4 worm cellular contexts compared by ENCODE assay signal in the genomic region with DNA sequence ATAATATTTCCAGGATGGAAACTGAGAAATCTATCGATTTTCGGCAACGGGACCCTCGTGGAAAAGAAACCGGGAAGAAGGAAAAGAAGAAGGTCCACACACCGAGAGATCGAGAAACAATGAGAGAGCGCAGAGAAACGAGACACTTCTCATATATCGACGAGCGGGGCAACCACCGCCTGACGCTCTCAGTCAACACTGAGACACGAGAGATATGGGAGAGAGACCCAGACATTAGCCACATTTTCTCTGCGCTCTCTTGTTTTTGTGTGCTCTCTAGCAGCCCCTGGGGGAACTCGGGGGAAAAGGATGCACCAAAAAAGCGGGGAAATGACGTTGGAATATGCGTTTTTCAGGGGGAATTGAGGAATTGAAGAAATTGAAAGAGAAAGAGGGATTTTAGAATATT.
TF ChIP-seq lines count a peak whose summit lies in the region.

No protein-coding gene starts in this region.

TF ChIP-seq in whole organism, L2 larva, 48 proteins besides CTCF, POLR2A, EP300 and RAD21 (continues in another document):
- TF ChIP-seq ZK546.5 (tag; optimal IDR thresholded peaks at IDR 0.05; lab: Kevin White, UChicago) (no peak), mbf-1 (tag; optimal IDR thresholded peaks at IDR 0.05; lab: Kevin White, UChicago) (no peak), lsy-2 (tag; optimal IDR thresholded peaks at IDR 0.05; lab: Kevin White, UChicago) (peak; percentile 25 to 79), ama-1 (optimal IDR thresholded peaks at IDR 0.05; lab: Kevin White, UChicago) (peak; percentile 28), lin-39 (tag; optimal IDR thresholded peaks at IDR 0.05; lab: Kevin White, UChicago) (no peak), Y55F3AM.14 (GFP tag; optimal IDR thresholded peaks at IDR 0.05; lab: Kevin White, UChicago) (peak; percentile 41), sma-9 (GFP tag; optimal IDR thresholded peaks at IDR 0.05; lab: Kevin White, UChicago) (peak; percentile 64), sma-9 (tag; optimal IDR thresholded peaks at IDR 0.05; lab: Kevin White, UChicago) (no peak), aly-2 (tag; optimal IDR thresholded peaks at IDR 0.05; lab: Kevin White, UChicago) (no peak), ztf-4 (tag; optimal IDR thresholded peaks at IDR 0.05; lab: Kevin White, UChicago) (peak; percentile 65), egl-27 (tag; optimal IDR thresholded peaks at IDR 0.05; lab: Kevin White, UChicago) (peak; percentile 76), nhr-129 (tag; optimal IDR thresholded peaks at IDR 0.05; lab: Kevin White, UChicago) (peak; percentile 87), F13H6.1 (tag; optimal IDR thresholded peaks at IDR 0.05; lab: Kevin White, UChicago) (peak; percentile 88), nhr-12 (tag; optimal IDR thresholded peaks at IDR 0.05; lab: Kevin White, UChicago) (no peak), ztf-1 (GFP tag; conservative IDR thresholded peaks at IDR 0.05; lab: Robert Waterston, UW) (no peak), unc-55 (GFP tag; optimal IDR thresholded peaks at IDR 0.05; lab: Kevin White, UChicago) (peak; percentile 82), skn-1 (tag; optimal IDR thresholded peaks at IDR 0.05; lab: Kevin White, UChicago) (no peak), dmd-4 (tag; optimal IDR thresholded peaks at IDR 0.05; lab: Kevin White, UChicago) (no peak), zag-1 (tag; optimal IDR thresholded peaks at IDR 0.05; lab: Kevin White, UChicago) (peak; percentile 77), lin-13 (GFP tag; optimal IDR thresholded peaks at IDR 0.05; lab: Kevin White, UChicago) (peak; percentile 75), snpc-4 (tag; optimal IDR thresholded peaks at IDR 0.05; lab: Kevin White, UChicago) (peak; percentile 55), nhr-23 (tag; optimal IDR thresholded peaks at IDR 0.05; lab: Kevin White, UChicago) (no peak)

TF ChIP-seq in whole organism, L4 larva, 104 proteins besides CTCF, POLR2A, EP300 and RAD21 (continues in another document):
- TF ChIP-seq daf-8 (GFP tag; IDR thresholded peaks at IDR 0.05; lab: Robert Waterston, UW): no peak
- TF ChIP-seq daf-16 (GFP tag; optimal IDR thresholded peaks at IDR 0.05; lab: Kevin White, UChicago): peak in 1 of 2 experiments; percentile 51
- peak; percentile 73 for TF ChIP-seq daf-16 (tag; optimal IDR thresholded peaks at IDR 0.05; lab: Kevin White, UChicago)
- TF ChIP-seq ctbp-1 (GFP tag; IDR thresholded peaks at IDR 0.05; lab: Robert Waterston, UW): peak; percentile 77
- TF ChIP-seq set-16 (GFP tag; IDR thresholded peaks at IDR 0.05; lab: Robert Waterston, UW): peak; percentile 62
- TF ChIP-seq nhr-77 (tag; optimal IDR thresholded peaks at IDR 0.05; lab: Kevin White, UChicago): peak; percentile 17
- TF ChIP-seq F44E2.7 (GFP tag; IDR thresholded peaks at IDR 0.05; lab: Robert Waterston, UW): no peak
- TF ChIP-seq unc-39 (tag; optimal IDR thresholded peaks at IDR 0.05; lab: Kevin White, UChicago): no peak
- TF ChIP-seq hlh-30 (tag; optimal IDR thresholded peaks at IDR 0.05; lab: Kevin White, UChicago; ENCODE audit: insufficient read depth): peak; percentile 98
- peak; percentile 17 for TF ChIP-seq lin-13 (GFP tag; optimal IDR thresholded peaks at IDR 0.05; lab: Kevin White, UChicago)
- TF ChIP-seq mxl-3 (GFP tag; optimal IDR thresholded peaks at IDR 0.05; lab: Kevin White, UChicago): peak; percentile 68
- TF ChIP-seq ceh-20 (GFP tag; IDR thresholded peaks at IDR 0.05; lab: Robert Waterston, UW): peak; percentile 80
- no peak for TF ChIP-seq aly-2 (tag; optimal IDR thresholded peaks at IDR 0.05; lab: Kevin White, UChicago)
- no peak for TF ChIP-seq Y48G9A.11 (GFP tag; IDR thresholded peaks at IDR 0.05; lab: Robert Waterston, UW)
- peak; percentile 91 for TF ChIP-seq hmg-1.1 (GFP tag; IDR thresholded peaks at IDR 0.05; lab: Robert Waterston, UW)
- no peak for TF ChIP-seq lir-3 (tag; optimal IDR thresholded peaks at IDR 0.05; lab: Kevin White, UChicago)
- TF ChIP-seq dve-1 (tag; optimal IDR thresholded peaks at IDR 0.05; lab: Kevin White, UChicago; ENCODE audit: insufficient read depth): peak; percentile 87
- no peak for TF ChIP-seq T20F7.1 (GFP tag; optimal IDR thresholded peaks at IDR 0.05; lab: Kevin White, UChicago)
- TF ChIP-seq dpl-1 (GFP tag; optimal IDR thresholded peaks at IDR 0.05; lab: Kevin White, UChicago): peak; percentile 46
- TF ChIP-seq tag-97 (GFP tag; IDR thresholded peaks at IDR 0.05; lab: Robert Waterston, UW): no peak
- TF ChIP-seq madf-5 (GFP tag; IDR thresholded peaks at IDR 0.05; lab: Robert Waterston, UW): no peak
- peak; percentile 73 for TF ChIP-seq dmd-6 (GFP tag; IDR thresholded peaks at IDR 0.05; lab: Robert Waterston, UW)
- TF ChIP-seq F10B5.3 (tag; optimal IDR thresholded peaks at IDR 0.05; lab: Kevin White, UChicago): no peak

TF ChIP-seq in whole organism, late embryonic, 69 proteins besides CTCF, POLR2A, EP300 and RAD21 (continues in another document):
- TF ChIP-seq ceh-45 (GFP tag; IDR thresholded peaks at IDR 0.05; lab: Robert Waterston, UW): no peak
- no peak for TF ChIP-seq K02D7.2 (tag; optimal IDR thresholded peaks at IDR 0.05; lab: Kevin White, UChicago)
- TF ChIP-seq ceh-34 (tag; optimal IDR thresholded peaks at IDR 0.05; lab: Kevin White, UChicago): peak; percentile 91
- TF ChIP-seq ahr-1 (tag; optimal IDR thresholded peaks at IDR 0.05; lab: Kevin White, UChicago): no peak
- TF ChIP-seq pros-1 (tag; optimal IDR thresholded peaks at IDR 0.05; lab: Kevin White, UChicago): no peak
- peak; percentile 47 for TF ChIP-seq ceh-18 (tag; optimal IDR thresholded peaks at IDR 0.05; lab: Kevin White, UChicago)
- TF ChIP-seq tbx-2 (tag; optimal IDR thresholded peaks at IDR 0.05; lab: Kevin White, UChicago): peak; percentile 67
- peak; percentile 65 for TF ChIP-seq unc-42 (tag; optimal IDR thresholded peaks at IDR 0.05; lab: Kevin White, UChicago)
- peak; percentile 97 for TF ChIP-seq ceh-48 (tag; optimal IDR thresholded peaks at IDR 0.05; lab: Kevin White, UChicago)
- peak; percentile 33 for TF ChIP-seq ceh-14 (tag; optimal IDR thresholded peaks at IDR 0.05; lab: Kevin White, UChicago)
- no peak for TF ChIP-seq ceh-24 (tag; optimal IDR thresholded peaks at IDR 0.05; lab: Kevin White, UChicago)
- peak; percentile 41 for TF ChIP-seq sdc-2 (tag; optimal IDR thresholded peaks at IDR 0.05; lab: Kevin White, UChicago)
- TF ChIP-seq dmd-4 (tag; optimal IDR thresholded peaks at IDR 0.05; lab: Kevin White, UChicago; ENCODE audit: borderline replicate concordance): peak; percentile 29
- TF ChIP-seq lim-6 (tag; optimal IDR thresholded peaks at IDR 0.05; lab: Kevin White, UChicago): no peak
- no peak for TF ChIP-seq npax-4 (tag; optimal IDR thresholded peaks at IDR 0.05; lab: Kevin White, UChicago)
- no peak for TF ChIP-seq che-1 (tag; optimal IDR thresholded peaks at IDR 0.05; lab: Kevin White, UChicago)
- TF ChIP-seq nfya-1 (tag; optimal IDR thresholded peaks at IDR 0.05; lab: Kevin White, UChicago): peak; percentile 76
- no peak for TF ChIP-seq F13H6.1 (tag; optimal IDR thresholded peaks at IDR 0.05; lab: Kevin White, UChicago)
- TF ChIP-seq ceh-31 (tag; optimal IDR thresholded peaks at IDR 0.05; lab: Kevin White, UChicago): peak; percentile 82
- TF ChIP-seq mec-3 (tag; optimal IDR thresholded peaks at IDR 0.05; lab: Kevin White, UChicago; ENCODE audit: borderline replicate concordance): no peak
- peak; percentile 73 for TF ChIP-seq unc-55 (GFP tag; optimal IDR thresholded peaks at IDR 0.05; lab: Kevin White, UChicago)
- TF ChIP-seq syd-9 (tag; optimal IDR thresholded peaks at IDR 0.05; lab: Kevin White, UChicago): peak; percentile 10
- TF ChIP-seq hlh-30 (tag; optimal IDR thresholded peaks at IDR 0.05; lab: Kevin White, UChicago; ENCODE audit: insufficient read depth): peak; percentile 94
- TF ChIP-seq hlh-15 (tag; optimal IDR thresholded peaks at IDR 0.05; lab: Kevin White, UChicago): no peak

TF ChIP-seq in whole organism, mixed stage, embryonic, 35 proteins besides CTCF, POLR2A, EP300 and RAD21 (continues in another document):
- peak; percentile 19 for TF ChIP-seq nhr-237 (tag; optimal IDR thresholded peaks at IDR 0.05; lab: Kevin White, UChicago)
- TF ChIP-seq cnd-1 (tag; optimal IDR thresholded peaks at IDR 0.05; lab: Kevin White, UChicago): peak; percentile 0
- TF ChIP-seq unc-39 (tag; optimal IDR thresholded peaks at IDR 0.05; lab: Kevin White, UChicago): peak; percentile 40
- no peak for TF ChIP-seq nhr-76 (tag; optimal IDR thresholded peaks at IDR 0.05; lab: Kevin White, UChicago)
- peak; percentile 11 for TF ChIP-seq lin-32 (GFP tag; optimal IDR thresholded peaks at IDR 0.05; lab: Kevin White, UChicago)
- TF ChIP-seq sem-2 (GFP tag; optimal IDR thresholded peaks at IDR 0.05; lab: Kevin White, UChicago): no peak
- no peak for TF ChIP-seq nhr-28 (tag; optimal IDR thresholded peaks at IDR 0.05; lab: Kevin White, UChicago)
- peak; percentile 18 for TF ChIP-seq lsy-2 (tag; optimal IDR thresholded peaks at IDR 0.05; lab: Kevin White, UChicago)
- peak; percentile 57 for TF ChIP-seq ces-1 (GFP tag; optimal IDR thresholded peaks at IDR 0.05; lab: Kevin White, UChicago)
- TF ChIP-seq nhr-2 (tag; optimal IDR thresholded peaks at IDR 0.05; lab: Kevin White, UChicago): no peak
- TF ChIP-seq ceh-43 (GFP tag; optimal IDR thresholded peaks at IDR 0.05; lab: Kevin White, UChicago): no peak
- TF ChIP-seq M03D4.4 (tag; optimal IDR thresholded peaks at IDR 0.05; lab: Kevin White, UChicago): no peak
- peak; percentile 62 for TF ChIP-seq pha-4 (tag; optimal IDR thresholded peaks at IDR 0.05; lab: Kevin White, UChicago)
- TF ChIP-seq mab-5 (tag; optimal IDR thresholded peaks at IDR 0.05; lab: Kevin White, UChicago): no peak
- no peak for TF ChIP-seq ztf-11 (tag; optimal IDR thresholded peaks at IDR 0.05; lab: Kevin White, UChicago)
- TF ChIP-seq hlh-1 (tag; optimal IDR thresholded peaks at IDR 0.05; lab: Kevin White, UChicago): peak; percentile 84
- TF ChIP-seq unc-120 (tag; optimal IDR thresholded peaks at IDR 0.05; lab: Kevin White, UChicago; ENCODE audit: poor library complexity, severe bottlenecking): peak; percentile 83
- no peak for TF ChIP-seq nhr-12 (tag; optimal IDR thresholded peaks at IDR 0.05; lab: Kevin White, UChicago)
- TF ChIP-seq lin-13 (tag; optimal IDR thresholded peaks at IDR 0.05; lab: Kevin White, UChicago): no peak
- no peak for TF ChIP-seq bed-3 (GFP tag; optimal IDR thresholded peaks at IDR 0.05; lab: Kevin White, UChicago)
- TF ChIP-seq flh-1 (GFP tag; optimal IDR thresholded peaks at IDR 0.05; lab: Kevin White, UChicago): no peak
- no peak for TF ChIP-seq tbx-8 (GFP tag; optimal IDR thresholded peaks at IDR 0.05; lab: Kevin White, UChicago)
- no peak for TF ChIP-seq elt-1 (tag; optimal IDR thresholded peaks at IDR 0.05; lab: Kevin White, UChicago; ENCODE audit: borderline replicate concordance, insufficient read depth)
- no peak for TF ChIP-seq elt-3 (tag; optimal IDR thresholded peaks at IDR 0.05; lab: Kevin White, UChicago)
- TF ChIP-seq unc-62 (GFP tag; optimal IDR thresholded peaks at IDR 0.05; lab: Kevin White, UChicago): peak; percentile 44
- TF ChIP-seq ceh-83 (GFP tag; optimal IDR thresholded peaks at IDR 0.05; lab: Kevin White, UChicago): peak; percentile 8
- TF ChIP-seq drap-1 (GFP tag; optimal IDR thresholded peaks at IDR 0.05; lab: Kevin White, UChicago): peak; percentile 85
- no peak for TF ChIP-seq snpc-4 (tag; optimal IDR thresholded peaks at IDR 0.05; lab: Kevin White, UChicago)
